Worm (Caenorhabditis elegans): Measurements from ENCODE around the gene pab-2.

ce11 chrX:13526219-13527218 is 696 bp downstream of the pab-2 start:
- no peak for TF ChIP-seq lin-1 (GFP tag; IDR thresholded peaks at IDR 0.05)
- TF ChIP-seq ZK546.5 (tag; optimal IDR thresholded peaks at IDR 0.05): no peak
- TF ChIP-seq zip-11 (GFP tag; IDR thresholded peaks at IDR 0.05): no peak
- no peak for TF ChIP-seq mep-1 (tag; optimal IDR thresholded peaks at IDR 0.05)
- TF ChIP-seq fos-1 (tag; optimal IDR thresholded peaks at IDR 0.05): no peak
- TF ChIP-seq pha-4 (GFP tag; IDR thresholded peaks at IDR 0.05): no peak
- no peak for TF ChIP-seq pha-4 (tag; optimal IDR thresholded peaks at IDR 0.05)
- peak; percentile 49 for TF ChIP-seq hlh-11 (tag; optimal IDR thresholded peaks at IDR 0.05)
